Fruit fly (Drosophila melanogaster): Measurements from ENCODE around the gene CG33640.

dm6 chr2L:13541968-13542367, 14.3 kb downstream of the CG33640 start, which contains the start of gene CG16853:
- TF ChIP-seq jim (GFP tag; optimal IDR thresholded peaks at IDR 0.05), result no peak
- TF ChIP-seq Vsx2 (GFP tag; optimal IDR thresholded peaks at IDR 0.05; ENCODE audit: partially characterized antibody), result no peak
- no peak for TF ChIP-seq Myc (optimal IDR thresholded peaks at IDR 0.05)
- no peak for TF ChIP-seq psq (GFP tag; optimal IDR thresholded peaks at IDR 0.05)
- no peak for TF ChIP-seq br (GFP tag; optimal IDR thresholded peaks at IDR 0.05)
- no peak for TF ChIP-seq Abd-B (GFP tag; optimal IDR thresholded peaks at IDR 0.05)

Measured in whole organism, wandering third instar larva.